Worm (Caenorhabditis elegans) whole organism, late embryonic: ENCODE data around the gene set-20.

Source experiments
- C08G9.2 ChIP-seq: sonication (generic microtip); optimal IDR thresholded peaks from 2 replicates; lab custom pipeline; 2016; ENCODE audit warnings: mild to moderate bottlenecking, missing genetic modification characterization, moderate library complexity, missing compliant biosample characterization
- F13H6.1 ChIP-seq: sonication (generic microtip); optimal IDR thresholded peaks from 2 replicates; lab custom pipeline; 2016; ENCODE audit warnings: missing genetic modification characterization, missing compliant biosample characterization
- K09A11.1 ChIP-seq: sonication (generic microtip); optimal IDR thresholded peaks from 2 replicates; lab custom pipeline; 2017; ENCODE audit warnings: antibody characterized with exemption, mild to moderate bottlenecking, missing genetic modification characterization, missing compliant biosample characterization; ENCODE audit not compliant: insufficient read depth
- Y22D7AL.16 ChIP-seq: sonication (generic microtip); optimal IDR thresholded peaks from 2 replicates; lab custom pipeline; 2016; ENCODE audit warnings: missing genetic modification characterization, missing compliant biosample characterization
- ahr-1 ChIP-seq: sonication (generic microtip); optimal IDR thresholded peaks from 2 replicates; lab custom pipeline; 2016; ENCODE audit warnings: missing genetic modification characterization, missing compliant biosample characterization
- ama-1 ChIP-seq: fragments of 150-350 bp; optimal IDR thresholded peaks from 2 replicates; lab custom pipeline; 2014
- ceh-18 ChIP-seq: sonication (generic microtip); optimal IDR thresholded peaks from 2 replicates; lab custom pipeline; 2016; ENCODE audit warnings: missing genetic modification characterization, missing compliant biosample characterization
- ceh-19 ChIP-seq: fragments of 200-800 bp; sonication (Bioruptor generic); optimal IDR thresholded peaks from 2 replicates; lab custom pipeline; 2018; ENCODE audit warnings: mild to moderate bottlenecking, missing genetic modification characterization, missing compliant biosample characterization
- ceh-22 ChIP-seq: sonication (generic microtip); optimal IDR thresholded peaks from 2 replicates; lab custom pipeline; 2017; ENCODE audit warnings: missing biosample characterization, missing genetic modification characterization
- ceh-24 ChIP-seq: sonication (generic microtip); optimal IDR thresholded peaks from 2 replicates; lab custom pipeline; 2016; ENCODE audit warnings: mild to moderate bottlenecking, missing genetic modification characterization, missing compliant biosample characterization
- ceh-30 ChIP-seq: fragments of 150-350 bp; optimal IDR thresholded peaks from 2 replicates; lab custom pipeline; 2014; ENCODE audit warnings: missing biosample characterization, missing genetic modification characterization
- ceh-31 ChIP-seq: sonication (generic microtip); optimal IDR thresholded peaks from 2 replicates; lab custom pipeline; 2016; ENCODE audit warnings: missing genetic modification characterization, missing compliant biosample characterization
- ceh-34 ChIP-seq: sonication (generic microtip); optimal IDR thresholded peaks from 2 replicates; lab custom pipeline; 2016; ENCODE audit warnings: mild to moderate bottlenecking, missing genetic modification characterization, missing compliant biosample characterization
- ceh-48 ChIP-seq: sonication (generic microtip); optimal IDR thresholded peaks from 2 replicates; lab custom pipeline; 2016; ENCODE audit warnings: missing genetic modification characterization, inconsistent platforms, missing compliant biosample characterization
- ceh-6 ChIP-seq: fragments of 200-800 bp; sonication (Bioruptor generic); optimal IDR thresholded peaks from 2 replicates; lab custom pipeline; 2018; ENCODE audit warnings: mild to moderate bottlenecking, missing genetic modification characterization, missing compliant biosample characterization
- che-1 ChIP-seq: sonication (generic microtip); optimal IDR thresholded peaks from 2 replicates; lab custom pipeline; 2016; ENCODE audit warnings: mild to moderate bottlenecking, missing genetic modification characterization, missing compliant biosample characterization
- dve-1 ChIP-seq: sonication (generic microtip); optimal IDR thresholded peaks from 2 replicates; lab custom pipeline; 2017; ENCODE audit warnings: antibody characterized with exemption, mild to moderate bottlenecking, missing genetic modification characterization, missing compliant biosample characterization
- elt-2 ChIP-seq: sonication (generic microtip); optimal IDR thresholded peaks from 2 replicates; lab custom pipeline; 2016; ENCODE audit warnings: missing genetic modification reagents, missing genetic modification characterization, missing compliant biosample characterization
- elt-4 ChIP-seq: sonication (generic microtip); optimal IDR thresholded peaks from 2 replicates; lab custom pipeline; 2016; ENCODE audit warnings: missing genetic modification characterization, missing compliant biosample characterization
- eyg-1 ChIP-seq: sonication (generic microtip); optimal IDR thresholded peaks from 2 replicates; lab custom pipeline; 2016; ENCODE audit warnings: missing genotype, missing genetic modification characterization, missing compliant biosample characterization
- fax-1 ChIP-seq: sonication (generic microtip); optimal IDR thresholded peaks from 2 replicates; lab custom pipeline; 2016; ENCODE audit warnings: missing genotype, missing genetic modification characterization, missing compliant biosample characterization
- fkh-10 ChIP-seq: fragments of 150-350 bp; optimal IDR thresholded peaks from 2 replicates; lab custom pipeline; 2014; ENCODE audit warnings: missing biosample characterization, missing genetic modification reagents, missing genetic modification characterization
- fkh-6 ChIP-seq: sonication (generic microtip); optimal IDR thresholded peaks from 2 replicates; lab custom pipeline; 2016; ENCODE audit warnings: missing genetic modification characterization, missing compliant biosample characterization
- hlh-13 ChIP-seq: fragments of 200-800 bp; sonication (Bioruptor generic); optimal IDR thresholded peaks from 2 replicates; lab custom pipeline; 2018; ENCODE audit warnings: mild to moderate bottlenecking, missing genetic modification characterization, missing compliant biosample characterization
- hlh-15 ChIP-seq: sonication (generic microtip); optimal IDR thresholded peaks from 2 replicates; lab custom pipeline; 2016; ENCODE audit warnings: missing genetic modification characterization, missing compliant biosample characterization
- hlh-8 ChIP-seq: sonication (generic microtip); optimal IDR thresholded peaks from 2 replicates; lab custom pipeline; 2016; ENCODE audit warnings: missing genotype, missing genetic modification characterization, missing compliant biosample characterization
- lin-11 ChIP-seq: fragments of 200-800 bp; sonication (Bioruptor generic); optimal IDR thresholded peaks from 2 replicates; lab custom pipeline; 2018; ENCODE audit warnings: mild to moderate bottlenecking, missing genetic modification characterization, missing compliant biosample characterization
- madf-2 ChIP-seq: sonication (generic microtip); optimal IDR thresholded peaks from 2 replicates; lab custom pipeline; 2017; ENCODE audit warnings: missing genetic modification characterization, missing compliant biosample characterization
- mec-3 ChIP-seq: sonication (generic microtip); optimal IDR thresholded peaks from 2 replicates; lab custom pipeline; 2016; ENCODE audit warnings: borderline replicate concordance, missing genetic modification characterization, missing compliant biosample characterization
- nhr-11 ChIP-seq: fragments of 150-350 bp; optimal IDR thresholded peaks from 2 replicates; lab custom pipeline; 2014; ENCODE audit warnings: missing biosample characterization, missing genetic modification characterization
- nhr-232 ChIP-seq: sonication (generic microtip); optimal IDR thresholded peaks from 2 replicates; lab custom pipeline; 2016; ENCODE audit warnings: missing genetic modification characterization, missing compliant biosample characterization
- npax-4 ChIP-seq: sonication (generic microtip); optimal IDR thresholded peaks from 2 replicates; lab custom pipeline; 2016; ENCODE audit warnings: missing genetic modification characterization, missing compliant biosample characterization
- pax-1 ChIP-seq: fragments of 150-350 bp; optimal IDR thresholded peaks from 2 replicates; lab custom pipeline; 2014; ENCODE audit warnings: missing biosample characterization, missing genetic modification characterization
- pha-2 ChIP-seq: sonication (generic microtip); optimal IDR thresholded peaks from 2 replicates; lab custom pipeline; 2017; ENCODE audit warnings: mild to moderate bottlenecking, missing genetic modification characterization, missing compliant biosample characterization
- pha-4 ChIP-seq: fragments of 150-350 bp; optimal IDR thresholded peaks from 2 replicates; lab custom pipeline; 2018; ENCODE audit warnings: missing biosample characterization, missing genetic modification reagents, missing genetic modification characterization
- rnt-1 ChIP-seq: sonication (generic microtip); optimal IDR thresholded peaks from 2 replicates; lab custom pipeline; 2016; ENCODE audit warnings: missing genetic modification characterization, missing compliant biosample characterization
- sox-4 ChIP-seq: sonication (generic microtip); optimal IDR thresholded peaks from 2 replicates; lab custom pipeline; 2017; ENCODE audit warnings: mild to moderate bottlenecking, missing genetic modification characterization, inconsistent platforms, missing compliant biosample characterization
- unc-3 ChIP-seq, 2 experiments: fragments of 200-800 bp in 1 of 2; sonication (Bioruptor generic) in 1 of 2; sonication (generic microtip) in 1 of 2; conservative IDR thresholded peaks in 1 of 2; optimal IDR thresholded peaks in 1 of 2; 2 replicates each; pipeline versions ENCODE4 v1.3.6 to Lab custom; 2016 to 2022; ENCODE audit warnings: missing compliant biosample characterization in 2 of 2, missing genetic modification characterization in 2 of 2, missing genetic modification reagents in 1 of 2
- unc-55 ChIP-seq: sonication (generic microtip); optimal IDR thresholded peaks from 2 replicates; lab custom pipeline; 2017; ENCODE audit warnings: missing biosample characterization, missing genetic modification reagents, missing genetic modification characterization
- unc-86 ChIP-seq: sonication (generic microtip); optimal IDR thresholded peaks from 2 replicates; lab custom pipeline; 2016; ENCODE audit warnings: missing genetic modification characterization, missing compliant biosample characterization
- zip-5 ChIP-seq: sonication (generic microtip); optimal IDR thresholded peaks from 2 replicates; lab custom pipeline; 2016; ENCODE audit warnings: missing genetic modification characterization, missing compliant biosample characterization
- ztf-16 ChIP-seq: sonication (generic microtip); optimal IDR thresholded peaks from 2 replicates; lab custom pipeline; 2017; ENCODE audit warnings: missing genetic modification characterization, missing compliant biosample characterization

Gene set-20

DNA sequence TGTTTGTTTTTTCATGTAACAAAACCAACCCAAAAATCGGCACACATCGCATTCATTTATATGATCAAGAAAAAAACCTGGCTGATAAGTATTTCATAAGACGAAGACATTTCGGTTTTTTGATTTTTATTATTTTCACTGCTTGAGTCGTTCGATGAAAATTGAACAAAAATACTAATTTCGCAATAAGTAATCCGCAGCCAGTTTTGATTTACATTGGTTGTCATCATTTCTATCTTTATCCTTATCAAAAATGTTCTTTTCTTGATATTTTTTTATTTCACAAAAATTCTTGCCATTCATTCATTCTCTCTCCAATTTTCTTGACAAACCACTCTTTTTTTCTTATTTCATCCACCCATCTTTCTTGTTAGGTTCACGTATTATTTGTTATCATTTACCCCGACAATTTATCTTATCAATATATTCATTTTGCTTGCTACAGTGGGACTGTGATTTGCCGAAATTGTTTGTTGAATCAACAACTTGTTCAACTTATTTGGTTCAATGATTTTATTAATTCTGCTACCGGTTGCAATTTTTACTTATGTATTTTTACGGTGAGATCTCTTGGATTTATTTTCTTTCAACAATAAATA is 28.2 kb upstream of the set-20 start, which contains the start of gene cyp-43A1:
cyp-43A1 (plus strand) TSS at position 446 of the 599 bp plus-strand sequence.
- peak; percentile 50 for TF ChIP-seq elt-2 (tag; lab: Kevin White, UChicago)
- no peak for TF ChIP-seq ceh-34

DNA sequence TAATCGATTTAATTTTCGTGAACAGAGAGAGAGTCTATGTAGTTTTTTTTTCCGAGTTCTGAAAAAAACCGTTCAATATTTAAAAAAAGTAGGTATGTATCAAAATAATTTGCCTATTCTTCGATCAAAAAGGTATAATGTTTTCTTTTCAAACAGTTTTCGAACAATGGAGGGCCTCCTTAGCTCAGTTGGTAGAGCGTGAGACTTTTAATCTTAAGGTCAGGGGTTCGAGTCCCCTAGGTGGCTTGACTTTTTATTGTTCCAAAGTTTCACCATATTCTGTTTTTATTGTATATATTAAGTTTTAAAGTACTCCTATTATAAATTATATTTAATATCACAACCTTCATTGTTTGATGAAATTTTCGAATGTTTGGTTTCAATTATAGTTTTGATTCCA is 27.5 kb upstream of the set-20 start:
- TF ChIP-seq hlh-13 (GFP tag; lab: Kevin White, UChicago) (no peak), ceh-30 (tag; lab: Kevin White, UChicago) (no peak), mec-3 (tag; lab: Kevin White, UChicago) (no peak), fkh-6 (tag; lab: Kevin White, UChicago) (no peak), hlh-8 (tag; lab: Kevin White, UChicago) (no peak), fkh-10 (GFP tag; lab: Kevin White, UChicago) (no peak)

DNA sequence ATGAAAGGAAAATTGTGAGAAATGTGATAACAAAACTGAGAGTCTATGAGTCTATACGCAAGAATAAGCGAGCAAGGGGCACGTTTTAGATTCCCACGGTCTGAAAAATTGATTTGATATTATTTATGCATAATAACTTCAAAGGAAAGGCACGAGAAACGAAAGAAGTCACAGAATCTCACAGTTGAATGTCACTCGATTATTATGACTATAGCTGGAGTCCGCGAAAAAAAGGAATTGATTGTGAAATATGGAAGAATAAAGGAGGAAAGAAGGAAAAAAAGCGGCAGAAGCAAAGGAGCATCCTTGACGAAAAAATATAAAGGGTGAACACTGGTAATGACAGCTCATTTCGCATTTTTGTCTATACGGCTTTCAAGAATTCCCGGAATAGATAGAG is 24.7 kb upstream of the set-20 start, which contains the start of gene cat-1:
cat-1 (minus strand) TSS at position 101 of the 400 bp plus-strand sequence.
- TF ChIP-seq ceh-31 (tag; lab: Kevin White, UChicago) (no peak), ceh-18 (no peak), nhr-11 (tag; lab: Kevin White, UChicago) (no peak), dve-1 (tag; lab: Kevin White, UChicago) (no peak), nhr-232 (tag; lab: Kevin White, UChicago) (no peak), elt-2 (tag; lab: Kevin White, UChicago) (no peak), F13H6.1 (tag; lab: Kevin White, UChicago) (no peak), eyg-1 (tag; lab: Kevin White, UChicago) (no peak), npax-4 (tag; lab: Kevin White, UChicago) (no peak), K09A11.1 (tag; lab: Kevin White, UChicago) (no peak), ceh-48 (tag; lab: Kevin White, UChicago) (no peak), zip-5 (tag; lab: Kevin White, UChicago) (no peak), ztf-16 (tag; lab: Kevin White, UChicago) (no peak), ceh-19 (GFP tag; lab: Kevin White, UChicago) (no peak), Y22D7AL.16 (no peak), fax-1 (tag; lab: Kevin White, UChicago) (no peak), ceh-6 (GFP tag; lab: Kevin White, UChicago) (no peak), ceh-34 (no peak), ama-1 (lab: Kevin White, UChicago) (no peak), hlh-13 (GFP tag; lab: Kevin White, UChicago) (no peak)

DNA sequence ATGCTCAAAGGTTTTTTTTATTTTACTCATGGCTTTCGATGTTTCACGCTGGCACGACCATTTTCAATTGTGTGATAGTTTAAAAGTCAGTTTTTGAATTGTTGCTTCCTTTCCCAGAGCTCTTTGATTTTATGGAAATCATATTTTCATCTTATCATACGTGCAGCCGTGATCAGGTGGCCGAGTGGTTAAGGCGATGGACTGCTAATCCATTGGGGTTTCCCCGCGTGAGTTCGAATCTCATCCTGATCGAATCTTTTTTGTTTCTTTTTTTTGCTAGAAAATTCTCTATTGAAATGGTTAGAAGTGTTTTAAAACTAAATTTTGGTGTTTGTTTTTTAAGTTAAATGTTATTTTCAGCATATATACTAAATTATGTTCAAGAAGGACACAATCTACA is 23.2 kb upstream of the set-20 start:
- no peak for TF ChIP-seq ceh-6 (GFP tag; lab: Kevin White, UChicago)

DNA sequence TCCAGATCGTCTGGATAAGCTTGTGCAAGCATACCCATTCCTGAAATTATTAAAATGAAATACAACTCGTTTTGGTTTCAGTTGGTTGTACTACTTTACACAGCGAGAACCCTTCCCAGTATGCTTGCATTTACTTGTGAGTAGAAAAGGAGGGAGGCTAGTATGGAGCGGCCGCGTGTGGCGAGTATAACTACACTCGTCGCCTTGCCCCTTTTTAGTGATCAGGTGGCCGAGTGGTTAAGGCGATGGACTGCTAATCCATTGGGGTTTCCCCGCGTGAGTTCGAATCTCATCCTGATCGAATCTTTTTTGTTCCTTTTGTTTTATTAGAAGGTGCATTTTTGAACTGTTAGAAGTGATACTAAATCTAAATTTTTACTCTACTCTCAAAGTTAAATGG is 21.9 kb upstream of the set-20 start:
- TF ChIP-seq lin-11 (tag; lab: Kevin White, UChicago) (peak; percentile 87), nhr-232 (tag; lab: Kevin White, UChicago) (peak; percentile 93), ceh-19 (GFP tag; lab: Kevin White, UChicago) (peak; percentile 91), unc-55 (GFP tag; lab: Kevin White, UChicago) (no peak), ceh-22 (tag; lab: Kevin White, UChicago) (no peak), pax-1 (tag; lab: Kevin White, UChicago) (no peak), elt-4 (tag; lab: Kevin White, UChicago) (peak; percentile 16), hlh-8 (tag; lab: Kevin White, UChicago) (peak; percentile 67), pha-2 (tag; lab: Kevin White, UChicago) (peak; percentile 91), ceh-6 (GFP tag; lab: Kevin White, UChicago) (peak; percentile 91), fkh-6 (tag; lab: Kevin White, UChicago) (peak; percentile 89), nhr-11 (tag; lab: Kevin White, UChicago) (no peak), ceh-24 (tag; lab: Kevin White, UChicago) (peak; percentile 50), rnt-1 (peak; percentile 66), sox-4 (tag; lab: Kevin White, UChicago) (peak; percentile 93), fax-1 (tag; lab: Kevin White, UChicago) (peak; percentile 78), pha-4 (tag; lab: Kevin White, UChicago) (no peak), che-1 (tag; lab: Kevin White, UChicago) (peak; percentile 89), hlh-15 (tag; lab: Kevin White, UChicago) (peak; percentile 83), ceh-34 (peak; percentile 86), npax-4 (tag; lab: Kevin White, UChicago) (peak; percentile 80), unc-86 (tag; lab: Kevin White, UChicago) (peak; percentile 85), ahr-1 (tag; lab: Kevin White, UChicago) (peak; percentile 65), Y22D7AL.16 (peak; percentile 75), madf-2 (tag; lab: Kevin White, UChicago) (peak; percentile 84), C08G9.2 (tag; lab: Kevin White, UChicago) (peak; percentile 63), unc-3 (GFP tag; conservative IDR thresholded peaks at IDR 0.05; lab: Robert Waterston, UW) (peak; percentile 89), unc-3 (tag; optimal IDR thresholded peaks at IDR 0.05; lab: Kevin White, UChicago) (peak; percentile 75), fkh-10 (GFP tag; lab: Kevin White, UChicago) (no peak)
